Fruit fly (Drosophila melanogaster) whole organism: ENCODE results near the gene CG7329.

Experiments
- CG8478 ChIP-seq: fragments of >200 bp; optimal IDR thresholded peaks from 2 replicates; lab custom pipeline; 2018; ENCODE audit warnings: inconsistent platforms
- Dll ChIP-seq: fragments of >200 bp; optimal IDR thresholded peaks from 2 replicates; lab custom pipeline; 2017
- EcR ChIP-seq, 2 experiments: fragments of >200 bp; optimal IDR thresholded peaks; 2 replicates each; lab custom pipeline; 2017; ENCODE audit warnings: missing biosample characterization in 2 of 2, missing genetic modification characterization in 2 of 2, missing genetic modification reagents in 2 of 2
- pan ChIP-seq: fragments of >200 bp; optimal IDR thresholded peaks from 2 replicates; lab custom pipeline; 2017
- psq ChIP-seq: fragments of >200 bp; optimal IDR thresholded peaks from 2 replicates; lab custom pipeline; 2017
- usp ChIP-seq: fragments of >200 bp; optimal IDR thresholded peaks from 2 replicates; lab custom pipeline; 2017; ENCODE audit warnings: missing biosample characterization, missing genetic modification characterization, mixed read lengths

CG7329 gene

DNA sequence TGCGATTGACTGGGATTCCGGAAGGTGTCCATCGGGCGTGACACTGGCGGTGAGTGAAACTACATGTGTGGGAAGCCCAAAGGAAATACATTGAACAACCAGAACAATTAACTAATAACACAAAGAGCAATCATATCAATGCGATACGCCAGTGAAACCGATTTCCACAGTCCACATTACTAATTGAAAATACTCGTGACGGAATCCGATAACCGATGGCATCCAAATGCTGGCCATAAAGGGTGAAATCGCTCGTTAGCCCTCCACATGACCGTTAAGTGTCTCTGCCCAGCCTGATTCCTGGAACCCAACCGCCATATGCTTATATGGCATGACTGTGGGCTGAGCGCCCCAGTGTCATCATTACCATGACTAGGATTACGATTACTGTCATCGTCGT lies at the start of gene CG7329:
TSS of gene CG7329 (minus strand) at position 101 of the 400 bp plus-strand sequence.
- TF ChIP-seq CG8478 (lab: Kevin White, UChicago) (no peak), Dll (lab: Kevin White, UChicago) (no peak), pan (no peak), psq (lab: Kevin White, UChicago) (no peak), EcR (GFP tag; optimal IDR thresholded peaks at IDR 0.05; lab: Kevin White, UChicago) (no peak), usp (no peak)

dm6 chr2L:10687794-10688185 lies 49.5 kb upstream of the CG7329 start:
- TF ChIP-seq psq (lab: Kevin White, UChicago) (no peak), Dll (lab: Kevin White, UChicago) (no peak), CG8478 (lab: Kevin White, UChicago) (no peak)

DNA sequence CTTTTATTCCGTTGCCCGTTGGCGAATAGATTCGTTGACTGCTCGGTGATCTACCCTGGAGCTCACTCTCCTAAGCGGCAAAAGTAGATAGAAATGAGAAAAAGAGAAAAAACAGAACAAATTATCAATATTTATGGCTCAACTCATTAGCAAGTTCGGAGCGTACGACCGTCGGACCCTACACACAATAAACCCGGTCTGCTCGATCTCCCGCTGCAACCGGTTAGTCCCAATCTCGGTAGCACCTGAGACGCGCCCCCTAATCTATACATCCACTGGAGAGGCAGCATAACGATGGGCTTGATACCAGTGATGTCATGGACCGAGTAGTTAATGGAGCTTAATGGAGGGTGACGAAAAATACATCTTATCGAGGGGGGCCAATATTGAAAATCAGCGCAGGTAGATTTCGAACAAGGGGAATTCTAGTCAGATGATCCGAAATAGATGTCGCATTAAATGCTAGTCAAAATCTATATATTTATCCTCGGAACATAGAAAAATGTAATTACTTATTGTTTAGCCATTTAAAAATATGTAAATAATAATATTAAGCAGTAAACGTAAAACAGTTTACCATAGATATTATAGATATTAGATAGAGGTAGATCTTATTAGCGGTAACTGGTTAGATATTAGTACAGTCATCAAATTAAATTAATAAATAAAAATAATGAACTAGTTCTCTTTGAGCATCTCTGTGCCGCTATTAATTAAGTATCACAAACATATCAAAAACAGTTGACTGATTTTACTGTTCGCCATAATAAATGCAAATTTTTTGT lies 48.9 kb upstream of the CG7329 start, which contains the start of gene CG7296:
TSS of gene CG7296 (minus strand) at position 58 of the 785 bp plus-strand sequence.
- TF ChIP-seq usp: no peak
- TF ChIP-seq pan: no peak
- TF ChIP-seq psq (lab: Kevin White, UChicago): no peak

DNA sequence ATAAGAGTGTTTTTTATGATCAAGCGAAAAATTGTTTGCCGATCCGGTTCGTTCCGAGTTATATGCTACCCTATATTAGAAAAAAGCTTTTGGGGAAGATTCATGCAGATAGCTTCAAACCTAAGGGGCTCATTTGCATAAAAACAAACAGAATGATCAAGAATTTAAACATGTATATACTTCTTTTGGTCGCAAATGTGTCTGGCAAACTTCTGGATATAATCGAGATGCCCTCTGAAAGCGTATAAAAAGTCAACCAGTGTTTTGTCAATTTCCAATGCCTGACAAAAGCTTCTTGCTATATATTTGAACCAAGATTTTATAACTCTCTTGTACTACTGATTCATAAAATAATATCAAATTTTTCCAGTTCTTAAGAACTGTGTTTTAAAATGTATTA lies 47.4 kb upstream of the CG7329 start:
- no peak for TF ChIP-seq CG8478 (lab: Kevin White, UChicago)
- no peak for TF ChIP-seq pan
- no peak for TF ChIP-seq EcR (GFP tag; optimal IDR thresholded peaks at IDR 0.05; lab: Kevin White, UChicago)
- no peak for TF ChIP-seq Dll (lab: Kevin White, UChicago)
- no peak for TF ChIP-seq psq (lab: Kevin White, UChicago)
- no peak for TF ChIP-seq usp

DNA sequence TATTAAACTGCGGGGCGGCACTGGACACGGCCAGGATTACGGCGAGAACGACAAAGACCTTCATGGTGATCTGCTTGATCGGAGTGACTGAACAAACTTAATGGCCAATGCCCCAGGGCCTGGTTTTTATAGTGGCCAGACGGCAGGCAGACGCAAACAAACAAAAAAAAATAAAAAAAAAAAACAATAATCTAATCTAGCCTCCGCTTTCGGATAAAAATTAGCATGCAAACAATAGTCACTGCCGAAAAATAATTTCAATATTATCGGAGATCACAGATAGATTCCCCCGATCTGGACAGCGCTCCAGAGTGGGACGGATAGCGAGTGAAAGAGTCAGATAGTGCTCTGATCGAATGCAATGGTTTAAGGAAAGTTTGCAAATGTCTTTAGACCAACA lies 46.0 kb upstream of the CG7329 start, which contains the start of gene CG7299:
TSS of gene CG7299 (minus strand) at position 101 of the 400 bp plus-strand sequence.
- TF ChIP-seq pan (no peak), Dll (lab: Kevin White, UChicago) (no peak), usp (no peak), psq (lab: Kevin White, UChicago) (no peak), EcR (GFP tag; optimal IDR thresholded peaks at IDR 0.05; lab: Kevin White, UChicago) (no peak)

dm6 chr2L:10682912-10683311 lies 44.6 kb upstream of the CG7329 start:
- TF ChIP-seq CG8478 (lab: Kevin White, UChicago) (no peak), EcR (GFP tag; optimal IDR thresholded peaks at IDR 0.05; lab: Kevin White, UChicago) (no peak)

DNA sequence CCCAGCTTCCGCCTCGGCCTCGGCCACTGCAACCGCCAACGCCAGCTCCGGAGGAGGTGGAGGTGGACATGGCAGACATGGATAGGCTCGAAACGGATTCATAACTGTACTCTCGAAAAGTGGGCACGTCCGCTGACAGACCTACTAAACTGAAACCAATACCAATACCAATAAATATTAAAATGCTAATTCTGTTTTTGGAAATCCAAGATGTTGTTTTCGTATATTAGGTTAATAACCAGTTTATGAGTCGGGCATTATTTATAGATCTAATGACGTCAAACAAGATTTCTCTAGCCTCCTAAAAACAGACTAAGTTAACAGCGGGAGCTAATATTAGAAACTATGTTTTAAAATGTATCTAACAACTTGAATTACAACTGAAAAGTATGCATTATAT lies 43.9 kb upstream of the CG7329 start:
- TF ChIP-seq EcR (GFP tag; optimal IDR thresholded peaks at IDR 0.05; lab: Kevin White, UChicago) (no peak), CG8478 (lab: Kevin White, UChicago) (no peak), usp (no peak), Dll (lab: Kevin White, UChicago) (no peak), pan (no peak), psq (lab: Kevin White, UChicago) (no peak)

DNA sequence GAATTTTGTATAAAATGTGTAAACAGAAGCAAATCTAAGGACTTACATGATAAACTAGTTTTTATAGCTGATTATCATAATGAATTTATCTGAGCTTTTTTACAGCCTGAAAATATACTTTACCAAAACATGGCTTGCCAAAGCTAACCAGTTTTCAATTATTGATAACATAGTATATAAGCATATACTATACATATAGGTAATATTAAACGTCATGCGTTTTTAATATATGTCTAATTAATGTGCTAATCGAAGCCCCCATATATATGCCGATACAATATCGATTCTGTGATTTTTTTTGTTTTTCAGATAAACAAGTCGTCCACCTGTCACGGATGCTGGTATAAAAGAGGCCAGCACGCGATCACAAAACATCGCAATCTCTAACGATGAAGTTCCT lies 43.3 kb upstream of the CG7329 start, which contains the start of gene CG17107:
TSS of gene CG17107 (plus strand) at position 301 of the 400 bp plus-strand sequence.
- TF ChIP-seq EcR (GFP tag; optimal IDR thresholded peaks at IDR 0.05; lab: Kevin White, UChicago): no peak
- no peak for TF ChIP-seq usp
- no peak for TF ChIP-seq psq (lab: Kevin White, UChicago)
- no peak for TF ChIP-seq pan
- no peak for TF ChIP-seq CG8478 (lab: Kevin White, UChicago)
- TF ChIP-seq Dll (lab: Kevin White, UChicago): no peak

DNA sequence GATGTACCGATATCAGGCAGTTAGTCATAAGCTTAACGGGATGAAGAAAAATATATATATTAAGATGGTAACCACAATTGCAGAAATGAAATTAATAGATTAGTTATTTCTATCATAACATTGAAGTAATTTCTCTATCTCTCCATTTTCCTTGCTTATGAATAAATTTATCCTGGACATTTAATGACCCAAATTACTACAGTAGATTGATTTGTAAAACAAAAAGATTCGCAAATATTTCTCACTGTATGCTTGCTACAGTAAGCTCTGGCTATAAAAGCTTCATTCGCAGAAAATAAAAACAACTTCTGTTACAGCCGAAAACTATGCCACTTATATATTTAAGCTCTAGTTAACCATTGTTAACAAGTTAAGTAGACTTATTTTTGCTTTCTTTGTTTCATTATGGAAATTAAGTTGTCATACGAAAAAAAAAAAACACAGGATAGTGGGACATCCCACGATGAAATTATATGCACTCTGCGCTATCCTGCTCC lies 42.4 kb upstream of the CG7329 start, which contains the start of gene CG17105:
TSS of gene CG17105 (plus strand) at position 447 of the 497 bp plus-strand sequence.
- TF ChIP-seq CG8478 (lab: Kevin White, UChicago) (no peak), usp (no peak), psq (lab: Kevin White, UChicago) (no peak), EcR (GFP tag; optimal IDR thresholded peaks at IDR 0.05; lab: Kevin White, UChicago) (no peak), pan (no peak), Dll (lab: Kevin White, UChicago) (no peak)

dm6 chr2L:10679568-10679967 lies 41.3 kb upstream of the CG7329 start:
- TF ChIP-seq EcR (GFP tag; optimal IDR thresholded peaks at IDR 0.05; lab: Kevin White, UChicago) (no peak), psq (lab: Kevin White, UChicago) (no peak), CG8478 (lab: Kevin White, UChicago) (no peak)

dm6 chr2L:10677715-10678088 lies 39.4 kb upstream of the CG7329 start:
- TF ChIP-seq pan (no peak), Dll (lab: Kevin White, UChicago) (no peak)

dm6 chr2L:10676933-10677714 lies 38.9 kb upstream of the CG7329 start, which contains the start of gene CG17104:
TSS of gene CG17104 (plus strand) at chr2L:10677198.
- TF ChIP-seq pan: no peak
- no peak for TF ChIP-seq EcR (GFP tag; optimal IDR thresholded peaks at IDR 0.05; lab: Kevin White, UChicago)
